Worm (Caenorhabditis elegans): ENCODE measurements around the gene sra-29.

- TF ChIP-seq nhr-12 (tag; optimal IDR thresholded peaks at IDR 0.05) (no peak), elt-1 (tag; optimal IDR thresholded peaks at IDR 0.05) (no peak), nhr-25 (tag; optimal IDR thresholded peaks at IDR 0.05) (no peak), lin-39 (tag; optimal IDR thresholded peaks at IDR 0.05) (no peak), aly-2 (tag; optimal IDR thresholded peaks at IDR 0.05) (no peak), nhr-237 (tag; optimal IDR thresholded peaks at IDR 0.05) (no peak), ama-1 (optimal IDR thresholded peaks at IDR 0.05) (no peak), unc-39 (tag; optimal IDR thresholded peaks at IDR 0.05) (no peak)
These were observed 15.5 kb upstream of the sra-29 start for ce11 chrII:6591000-6591399.

All from whole organism, L2 larva.